Worm (Caenorhabditis elegans): ENCODE data around the gene str-118.

The str-118 gene

DNA sequence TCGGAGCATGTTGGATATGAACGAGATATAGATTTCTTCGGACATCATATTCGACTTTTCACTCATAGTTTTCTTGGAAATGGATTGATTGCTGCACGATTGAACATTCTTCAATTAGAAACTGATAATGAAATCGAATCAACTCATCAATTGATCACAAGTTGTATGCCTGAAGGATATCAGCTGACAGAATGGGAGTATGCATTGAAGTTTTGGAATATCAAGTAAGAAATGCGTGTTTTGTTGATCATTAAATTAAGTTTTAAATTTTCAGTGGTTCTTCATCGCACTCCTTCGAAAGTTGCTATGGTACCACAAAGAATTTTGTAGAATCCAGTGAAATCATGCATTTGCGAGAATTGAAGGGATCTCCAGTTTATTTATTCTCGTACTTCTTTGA, 45.6 kb upstream of the str-118 start:
- TF ChIP-seq blmp-1 (tag; optimal IDR thresholded peaks at IDR 0.05; ENCODE audit: insufficient read depth) (no peak), nhr-129 (tag; optimal IDR thresholded peaks at IDR 0.05) (peak; percentile 10)

DNA sequence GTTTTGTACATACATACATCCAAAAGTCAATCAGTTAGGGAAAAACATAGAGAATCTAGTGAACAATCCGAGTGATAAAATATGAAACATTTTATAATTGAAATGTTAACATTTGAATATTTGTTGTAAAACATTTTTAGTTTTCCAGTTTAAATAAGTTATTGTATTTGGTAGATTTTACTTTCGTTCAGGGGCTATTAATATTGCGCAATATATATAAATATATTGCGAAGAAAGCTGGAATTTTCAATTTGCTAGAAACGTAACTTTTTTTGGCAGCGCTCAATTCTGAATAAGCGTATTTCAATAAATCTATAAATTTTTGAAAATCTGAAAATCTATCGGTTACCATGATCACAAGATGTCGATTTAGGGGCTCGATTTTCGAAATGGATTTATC, 44.5 kb upstream of the str-118 start:
- TF ChIP-seq ceh-82 (tag; optimal IDR thresholded peaks at IDR 0.05) (no peak), nhr-237 (tag; optimal IDR thresholded peaks at IDR 0.05) (no peak), alr-1 (tag; optimal IDR thresholded peaks at IDR 0.05) (no peak), lin-11 (tag; optimal IDR thresholded peaks at IDR 0.05) (no peak), nhr-129 (tag; optimal IDR thresholded peaks at IDR 0.05) (no peak), lsy-2 (tag; optimal IDR thresholded peaks at IDR 0.05) (no peak), sma-9 (GFP tag; optimal IDR thresholded peaks at IDR 0.05) (no peak), sma-9 (tag; optimal IDR thresholded peaks at IDR 0.05) (no peak), nhr-23 (tag; optimal IDR thresholded peaks at IDR 0.05) (no peak), aly-2 (tag; optimal IDR thresholded peaks at IDR 0.05) (no peak), ZK546.5 (tag; optimal IDR thresholded peaks at IDR 0.05) (no peak), mab-5 (tag; optimal IDR thresholded peaks at IDR 0.05) (no peak), gmeb-1 (tag; optimal IDR thresholded peaks at IDR 0.05) (no peak), lin-39 (tag; optimal IDR thresholded peaks at IDR 0.05) (no peak), nhr-6 (tag; optimal IDR thresholded peaks at IDR 0.05) (no peak), nhr-12 (tag; optimal IDR thresholded peaks at IDR 0.05) (no peak), ztf-11 (tag; optimal IDR thresholded peaks at IDR 0.05) (no peak), egl-27 (tag; optimal IDR thresholded peaks at IDR 0.05) (no peak), crh-2 (tag; optimal IDR thresholded peaks at IDR 0.05) (no peak)

DNA sequence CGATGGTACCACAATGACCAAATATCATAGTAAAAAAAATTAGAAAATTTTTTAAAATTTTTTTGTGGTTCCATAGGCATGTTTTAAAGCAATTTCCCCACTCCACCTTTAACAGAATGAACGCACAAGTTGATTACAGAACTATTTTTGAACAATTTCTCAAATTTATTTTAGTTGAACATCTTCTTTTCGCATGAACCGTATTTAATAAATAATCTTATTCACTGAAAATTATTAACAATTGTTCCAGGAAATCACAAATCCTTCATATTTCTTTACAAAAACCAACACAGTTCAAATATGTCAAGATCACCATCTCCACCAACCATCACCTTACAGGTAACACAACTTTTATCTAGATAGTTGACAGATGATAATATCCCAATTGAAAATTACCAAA, 40.3 kb upstream of the str-118 start, which contains the start of gene lea-1:
lea-1 (plus strand) TSS at position 301 of the 400 bp plus-strand sequence.
- TF ChIP-seq ztf-4 (tag; optimal IDR thresholded peaks at IDR 0.05), result no peak
- TF ChIP-seq dmd-4 (tag; optimal IDR thresholded peaks at IDR 0.05), result no peak
- TF ChIP-seq Y55F3AM.14 (GFP tag; optimal IDR thresholded peaks at IDR 0.05), result no peak
- no peak for TF ChIP-seq elt-1 (tag; optimal IDR thresholded peaks at IDR 0.05)
- no peak for TF ChIP-seq crh-2 (tag; optimal IDR thresholded peaks at IDR 0.05)
- TF ChIP-seq nhr-77 (tag; optimal IDR thresholded peaks at IDR 0.05), result no peak
- TF ChIP-seq lin-11 (tag; optimal IDR thresholded peaks at IDR 0.05), result no peak
- no peak for TF ChIP-seq sma-3 (GFP tag; optimal IDR thresholded peaks at IDR 0.05)
- no peak for TF ChIP-seq nhr-237 (tag; optimal IDR thresholded peaks at IDR 0.05)
- TF ChIP-seq ceh-16 (tag; optimal IDR thresholded peaks at IDR 0.05), result no peak

DNA sequence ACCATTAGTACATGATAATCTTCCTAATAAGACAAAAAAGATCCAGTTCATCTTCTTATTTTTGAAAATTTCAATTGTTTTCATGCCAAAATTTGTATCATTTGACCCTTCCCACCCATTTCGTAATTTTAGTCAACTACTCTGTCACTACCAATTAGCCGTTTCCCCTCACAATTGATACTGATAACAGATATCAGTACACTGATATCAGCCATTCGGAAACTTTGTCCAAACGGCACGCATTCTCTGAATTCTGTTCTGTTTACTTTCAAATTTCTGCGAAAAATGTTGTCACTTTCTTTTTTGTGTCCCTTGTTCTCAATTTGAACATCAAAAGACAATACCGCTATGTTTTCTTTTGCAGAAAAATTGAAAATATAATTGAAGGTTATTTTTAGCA, 39.3 kb upstream of the str-118 start:
- TF ChIP-seq ceh-16 (tag; optimal IDR thresholded peaks at IDR 0.05) (no peak), nhr-10 (tag; optimal IDR thresholded peaks at IDR 0.05) (no peak), elt-1 (tag; optimal IDR thresholded peaks at IDR 0.05) (no peak), sma-9 (GFP tag; optimal IDR thresholded peaks at IDR 0.05) (peak; percentile 31), sma-9 (tag; optimal IDR thresholded peaks at IDR 0.05) (no peak), ztf-1 (GFP tag; conservative IDR thresholded peaks at IDR 0.05) (no peak), nhr-129 (tag; optimal IDR thresholded peaks at IDR 0.05) (peak; percentile 11), skn-1 (tag; optimal IDR thresholded peaks at IDR 0.05) (no peak), blmp-1 (tag; optimal IDR thresholded peaks at IDR 0.05; ENCODE audit: insufficient read depth) (peak; percentile 29), fos-1 (tag; optimal IDR thresholded peaks at IDR 0.05) (peak; percentile 76)

DNA sequence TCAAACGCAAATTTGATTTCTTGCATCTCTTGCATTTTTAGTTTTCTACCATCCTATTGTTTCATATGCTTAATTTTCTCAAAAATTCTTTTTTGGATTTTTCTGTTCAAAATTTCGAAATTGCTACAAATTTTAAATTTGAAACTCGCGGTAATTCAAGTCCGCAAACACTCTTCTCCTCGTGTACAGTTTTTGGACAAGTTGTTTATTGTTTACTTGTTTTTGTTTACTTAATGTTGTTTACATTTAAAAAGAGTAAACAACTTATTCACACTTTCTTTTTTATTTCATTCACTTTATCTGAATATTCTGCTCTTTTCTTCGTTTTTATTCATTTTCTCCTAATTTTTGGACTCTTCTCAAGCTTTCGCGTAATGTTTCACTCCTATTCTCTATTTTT, 33.7 kb upstream of the str-118 start:
- TF ChIP-seq nhr-25 (tag; optimal IDR thresholded peaks at IDR 0.05) (no peak), F13H6.1 (tag; optimal IDR thresholded peaks at IDR 0.05) (no peak), crh-2 (tag; optimal IDR thresholded peaks at IDR 0.05) (no peak), nhr-77 (tag; optimal IDR thresholded peaks at IDR 0.05) (no peak), lin-13 (GFP tag; optimal IDR thresholded peaks at IDR 0.05) (no peak), zag-1 (tag; optimal IDR thresholded peaks at IDR 0.05) (no peak), mdl-1 (tag; optimal IDR thresholded peaks at IDR 0.05) (no peak), nhr-12 (tag; optimal IDR thresholded peaks at IDR 0.05) (no peak), ztf-4 (tag; optimal IDR thresholded peaks at IDR 0.05) (no peak), mab-5 (tag; optimal IDR thresholded peaks at IDR 0.05) (no peak), alr-1 (tag; optimal IDR thresholded peaks at IDR 0.05) (no peak), unc-62 (GFP tag; optimal IDR thresholded peaks at IDR 0.05) (no peak), lin-11 (tag; optimal IDR thresholded peaks at IDR 0.05) (no peak), ama-1 (optimal IDR thresholded peaks at IDR 0.05) (no peak), snpc-4 (tag; optimal IDR thresholded peaks at IDR 0.05) (no peak), elt-1 (tag; optimal IDR thresholded peaks at IDR 0.05) (no peak), sma-9 (GFP tag; optimal IDR thresholded peaks at IDR 0.05) (no peak), sma-9 (tag; optimal IDR thresholded peaks at IDR 0.05) (no peak), unc-39 (tag; optimal IDR thresholded peaks at IDR 0.05) (no peak), R02D3.7 (tag; optimal IDR thresholded peaks at IDR 0.05) (no peak)

Data from whole organism, L2 larva.